Worm (Caenorhabditis elegans) whole organism, L4 larva: ENCODE measurements around the gene C18A11.3.

ENCODE experiments used
- R02D3.7 ChIP-seq: fragments of 150-350 bp; sonication (generic microtip); optimal IDR thresholded peaks from 3 replicates; lab custom pipeline; 2014; ENCODE audit warnings: missing biosample characterization, missing genetic modification characterization
- T26A8.4 ChIP-seq: fragments of 200-800 bp; sonication (Bioruptor generic); IDR thresholded peaks from 2 replicates; pipeline ENCODE4 v1.3.6; 2022; ENCODE audit warnings: missing genetic modification characterization, missing compliant biosample characterization
- ama-1 ChIP-seq: fragments of 150-350 bp; optimal IDR thresholded peaks from 2 replicates; lab custom pipeline; 2014; ENCODE audit warnings: inconsistent platforms, mixed read lengths
- arid-1 ChIP-seq: fragments of 200-800 bp; sonication (Bioruptor generic); conservative IDR thresholded peaks from 2 replicates; pipeline ENCODE4 v1.3.6; 2022; ENCODE audit warnings: missing genetic modification reagents, missing genetic modification characterization, missing compliant biosample characterization
- attf-4 ChIP-seq: sonication (generic microtip); optimal IDR thresholded peaks from 3 replicates; lab custom pipeline; 2017; ENCODE audit warnings: missing biosample characterization, missing genetic modification characterization
- ceh-20 ChIP-seq: fragments of 200-800 bp; sonication (Bioruptor generic); IDR thresholded peaks from 2 replicates; pipeline ENCODE4 v1.3.6; 2022; ENCODE audit warnings: missing genetic modification reagents, missing genetic modification characterization, missing compliant biosample characterization
- ceh-44 ChIP-seq: fragments of 200-800 bp; sonication (Bioruptor generic); IDR thresholded peaks from 2 replicates; pipeline ENCODE4 v1.3.6; 2022; ENCODE audit warnings: missing genetic modification reagents, missing genetic modification characterization, missing compliant biosample characterization
- ctbp-1 ChIP-seq: fragments of 200-800 bp; sonication (Bioruptor generic); IDR thresholded peaks from 2 replicates; pipeline ENCODE4 v1.3.6; 2022; ENCODE audit warnings: missing genetic modification reagents, missing genetic modification characterization, missing compliant biosample characterization
- daf-16 ChIP-seq, 3 experiments: sonication (generic microtip); optimal IDR thresholded peaks; 2 replicates each; lab custom pipeline; 2016 to 2017; ENCODE audit warnings: missing genetic modification characterization in 3 of 3, missing genetic modification reagents in 3 of 3, mild to moderate bottlenecking in 2 of 3, missing compliant biosample characterization in 2 of 3, missing biosample characterization in 1 of 3, moderate library complexity in 1 of 3
- dmd-6 ChIP-seq: fragments of 200-800 bp; sonication (Bioruptor generic); IDR thresholded peaks from 2 replicates; pipeline ENCODE4 v1.3.6; 2022; ENCODE audit warnings: missing genetic modification reagents, missing genetic modification characterization, missing compliant biosample characterization
- dmd-8 ChIP-seq: fragments of 200-800 bp; sonication (Bioruptor generic); IDR thresholded peaks from 2 replicates; pipeline ENCODE4 v1.3.6; 2022; ENCODE audit warnings: missing genetic modification characterization, missing compliant biosample characterization
- dpl-1 ChIP-seq: fragments of 150-350 bp; optimal IDR thresholded peaks from 2 replicates; lab custom pipeline; 2014; ENCODE audit warnings: missing biosample characterization, missing genetic modification reagents, missing genetic modification characterization
- duxl-1 ChIP-seq: sonication (generic microtip); optimal IDR thresholded peaks from 2 replicates; lab custom pipeline; 2016; ENCODE audit warnings: mild to moderate bottlenecking, missing genetic modification characterization, moderate library complexity, missing compliant biosample characterization; ENCODE audit not compliant: poor library complexity
- dve-1 ChIP-seq: sonication (generic microtip); optimal IDR thresholded peaks from 2 replicates; lab custom pipeline; 2017; ENCODE audit warnings: antibody characterized with exemption, mild to moderate bottlenecking, missing genetic modification characterization, missing compliant biosample characterization; ENCODE audit not compliant: insufficient read depth
- gei-8 ChIP-seq: fragments of 200-800 bp; sonication (Bioruptor generic); optimal IDR thresholded peaks from 2 replicates; lab custom pipeline; 2018; ENCODE audit warnings: mild to moderate bottlenecking, missing genetic modification characterization, missing compliant biosample characterization
- hif-1 ChIP-seq, 2 experiments: sonication (generic microtip); optimal IDR thresholded peaks; 2 replicates each; lab custom pipeline; 2016 to 2017; ENCODE audit warnings: missing compliant biosample characterization in 2 of 2, missing genetic modification characterization in 2 of 2, missing genetic modification reagents in 2 of 2, missing genotype in 2 of 2, mild to moderate bottlenecking in 1 of 2
- hlh-11 ChIP-seq: fragments of 200-800 bp; sonication (Bioruptor generic); optimal IDR thresholded peaks from 2 replicates; lab custom pipeline; 2018; ENCODE audit warnings: mild to moderate bottlenecking, missing genetic modification characterization, missing compliant biosample characterization
- hmg-1.1 ChIP-seq: fragments of 200-800 bp; sonication (Bioruptor generic); IDR thresholded peaks from 2 replicates; pipeline ENCODE4 v1.3.6; 2022; ENCODE audit warnings: missing genetic modification reagents, missing genetic modification characterization, missing compliant biosample characterization
- lim-7 ChIP-seq: fragments of 200-800 bp; sonication (Bioruptor generic); IDR thresholded peaks from 2 replicates; pipeline ENCODE4 v1.3.6; 2022; ENCODE audit warnings: missing genetic modification characterization, missing compliant biosample characterization
- lin-1 ChIP-seq: fragments of 200-800 bp; sonication (Bioruptor generic); IDR thresholded peaks from 2 replicates; pipeline ENCODE4 v1.3.6; 2022; ENCODE audit warnings: missing genetic modification reagents, missing genetic modification characterization, missing compliant biosample characterization
- lin-13 ChIP-seq: fragments of 150-350 bp; optimal IDR thresholded peaks from 2 replicates; lab custom pipeline; 2014; ENCODE audit warnings: missing biosample characterization, missing genetic modification reagents, missing genetic modification characterization
- lin-29 ChIP-seq: fragments of 200-800 bp; sonication (Bioruptor generic); IDR thresholded peaks from 2 replicates; pipeline ENCODE4 v1.3.6; 2022; ENCODE audit warnings: missing genetic modification reagents, missing genetic modification characterization, missing compliant biosample characterization
- lsy-2 ChIP-seq, 2 experiments: fragments of 150-350 bp in 1 of 2; sonication (generic microtip) in 1 of 2; optimal IDR thresholded peaks; 2 replicates each; lab custom pipeline; 2014 to 2017; ENCODE audit warnings: missing biosample characterization in 2 of 2, missing genetic modification characterization in 2 of 2
- madf-5 ChIP-seq, 2 experiments: fragments of 200-800 bp; sonication (Bioruptor generic); IDR thresholded peaks; 2 replicates each; pipeline ENCODE4 v1.3.6; 2022; ENCODE audit warnings: missing compliant biosample characterization in 2 of 2, missing genetic modification characterization in 2 of 2
- mep-1 ChIP-seq: fragments of 150-350 bp; sonication (generic microtip); optimal IDR thresholded peaks from 3 replicates; lab custom pipeline; 2014; ENCODE audit warnings: missing biosample characterization, missing genetic modification characterization
- mes-2 ChIP-seq: sonication (generic microtip); optimal IDR thresholded peaks from 2 replicates; lab custom pipeline; 2016; ENCODE audit warnings: missing genotype, mild to moderate bottlenecking, missing genetic modification characterization, missing compliant biosample characterization; ENCODE audit not compliant: poor library complexity, severe bottlenecking
- mxl-3 ChIP-seq: fragments of 200-800 bp; sonication (Bioruptor generic); optimal IDR thresholded peaks from 2 replicates; lab custom pipeline; 2018; ENCODE audit warnings: mild to moderate bottlenecking, missing genetic modification characterization, missing compliant biosample characterization
- nhr-10 ChIP-seq: fragments of 150-350 bp; optimal IDR thresholded peaks from 2 replicates; lab custom pipeline; 2014; ENCODE audit warnings: missing biosample characterization, missing genetic modification characterization
- nhr-102 ChIP-seq: sonication (generic microtip); optimal IDR thresholded peaks from 2 replicates; lab custom pipeline; 2016; ENCODE audit warnings: mild to moderate bottlenecking, missing genetic modification characterization, moderate library complexity, missing compliant biosample characterization
- nhr-11 ChIP-seq: fragments of 150-350 bp; optimal IDR thresholded peaks from 2 replicates; lab custom pipeline; 2014; ENCODE audit warnings: missing biosample characterization, missing genetic modification characterization
- nhr-28 ChIP-seq: fragments of 150-350 bp; optimal IDR thresholded peaks from 2 replicates; lab custom pipeline; 2014; ENCODE audit warnings: missing biosample characterization, missing genetic modification characterization
- nhr-48 ChIP-seq: sonication (generic microtip); optimal IDR thresholded peaks from 2 replicates; lab custom pipeline; 2016; ENCODE audit warnings: mild to moderate bottlenecking, missing genetic modification characterization, missing compliant biosample characterization
- nhr-76 ChIP-seq: fragments of 150-350 bp; optimal IDR thresholded peaks from 2 replicates; lab custom pipeline; 2014; ENCODE audit warnings: missing biosample characterization, missing genetic modification characterization
- pha-4 ChIP-seq, 2 experiments: fragments of 150-350 bp in 1 of 2; fragments of 200-800 bp in 1 of 2; sonication (Bioruptor generic) in 1 of 2; IDR thresholded peaks in 1 of 2; optimal IDR thresholded peaks in 1 of 2; 2 replicates each; pipeline versions ENCODE4 v1.3.6 to Lab custom; 2014 to 2022; ENCODE audit warnings: missing genetic modification characterization in 2 of 2, missing genetic modification reagents in 2 of 2, missing biosample characterization in 1 of 2, missing compliant biosample characterization in 1 of 2
- rbr-2 ChIP-seq: sonication (generic microtip); optimal IDR thresholded peaks from 2 replicates; lab custom pipeline; 2016; ENCODE audit warnings: missing genotype, missing genetic modification characterization, missing compliant biosample characterization
- saeg-2 ChIP-seq: fragments of 200-800 bp; sonication (Bioruptor generic); IDR thresholded peaks from 2 replicates; pipeline ENCODE4 v1.3.6; 2022; ENCODE audit warnings: missing genetic modification reagents, missing genetic modification characterization, missing compliant biosample characterization
- snpc-1.2 ChIP-seq: fragments of 200-800 bp; sonication (Bioruptor generic); IDR thresholded peaks from 2 replicates; pipeline ENCODE4 v1.3.6; 2022; ENCODE audit warnings: missing genetic modification reagents, missing genetic modification characterization, missing compliant biosample characterization
- unc-62 ChIP-seq, 3 experiments: fragments of 150-350 bp in 1 of 3; sonication (generic microtip); optimal IDR thresholded peaks in 2 of 3; peaks in 1 of 3; 1 replicate in 1 of 3; 2 replicates in 2 of 3; lab custom pipeline; 2014 to 2017; ENCODE audit warnings: missing biosample characterization in 3 of 3, missing genetic modification characterization in 3 of 3, missing genetic modification reagents in 3 of 3, missing genotype in 1 of 3
- vab-7 ChIP-seq: fragments of 200-800 bp; sonication (Bioruptor generic); IDR thresholded peaks from 2 replicates; pipeline ENCODE4 v1.3.6; 2022; ENCODE audit warnings: missing genetic modification reagents, missing genetic modification characterization, missing compliant biosample characterization

The C18A11.3 gene

DNA sequence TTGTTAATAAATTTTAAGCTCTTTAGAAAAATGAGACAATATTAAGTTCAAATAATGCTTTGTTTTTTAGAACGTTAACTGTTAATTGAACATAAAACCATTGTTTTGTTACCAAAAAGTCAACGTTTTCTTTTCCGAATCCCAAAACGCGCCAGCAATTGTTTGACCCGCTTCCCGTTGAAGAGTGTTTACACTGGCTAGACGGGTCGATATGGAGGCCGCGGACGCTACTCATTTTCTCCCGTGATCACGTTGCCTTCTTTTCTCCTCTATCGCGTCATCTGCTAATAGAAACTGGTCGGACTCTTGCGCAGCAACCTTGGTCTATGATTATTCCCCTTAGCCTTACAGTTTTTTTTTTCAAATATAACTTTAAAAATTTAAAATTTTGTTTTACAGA is 31.8 kb upstream of the C18A11.3 start, which contains the start of gene C34D10.1 (continued):
- TF ChIP-seq ctbp-1 (GFP tag; lab: Robert Waterston, UW), result peak; percentile 57
- peak; percentile 5 for TF ChIP-seq lin-13 (GFP tag; lab: Kevin White, UChicago)
- no peak for TF ChIP-seq dmd-8 (GFP tag; lab: Robert Waterston, UW)
- TF ChIP-seq attf-4 (tag; lab: Kevin White, UChicago), result no peak
- TF ChIP-seq mxl-3 (GFP tag; lab: Kevin White, UChicago), result peak; percentile 88
- no peak for TF ChIP-seq lim-7 (GFP tag; lab: Robert Waterston, UW)
- TF ChIP-seq dve-1, result peak; percentile 64
- peak; percentile 26 for TF ChIP-seq nhr-48
- TF ChIP-seq gei-8 (GFP tag; lab: Kevin White, UChicago), result no peak
- TF ChIP-seq hlh-11 (tag; lab: Kevin White, UChicago), result peak; percentile 88
- TF ChIP-seq vab-7, result peak; percentile 45; the same call in 1 of the 2 replicates
- no peak for TF ChIP-seq daf-16 (GFP tag; optimal IDR thresholded peaks at IDR 0.05; lab: Kevin White, UChicago)
- peak; percentile 56 for TF ChIP-seq daf-16 (tag; optimal IDR thresholded peaks at IDR 0.05; lab: Kevin White, UChicago)
- TF ChIP-seq pha-4 (GFP tag; IDR thresholded peaks at IDR 0.05; lab: Robert Waterston, UW), result 0 out of 2 replicates have a peak, but pooled peaks have one; percentile 19
- peak; percentile 25 for TF ChIP-seq pha-4 (tag; optimal IDR thresholded peaks at IDR 0.05; lab: Kevin White, UChicago)
- TF ChIP-seq ama-1 (lab: Kevin White, UChicago), result no peak
- peak; percentile 20 for TF ChIP-seq nhr-10
- peak; percentile 17; the same call in 1 of the 2 replicates for TF ChIP-seq lin-1 (GFP tag; lab: Robert Waterston, UW)
- peak; percentile 69 for TF ChIP-seq nhr-28 (tag; lab: Kevin White, UChicago)
- peak; percentile 78 for TF ChIP-seq hmg-1.1
- peak in 1 of 2 experiments; percentile 32 for TF ChIP-seq unc-62 (GFP tag; optimal IDR thresholded peaks at IDR 0.05 in 1 of 2; lab: Kevin White, UChicago)
- no peak for TF ChIP-seq unc-62 (tag; optimal IDR thresholded peaks at IDR 0.05; lab: Kevin White, UChicago)
- TF ChIP-seq duxl-1 (tag; lab: Kevin White, UChicago), result no peak
- TF ChIP-seq nhr-76, result no peak
- no peak for TF ChIP-seq saeg-2 (GFP tag; lab: Robert Waterston, UW)
- TF ChIP-seq ceh-44 (GFP tag; lab: Robert Waterston, UW), result 0 out of 2 replicates have a peak, but pooled peaks have one; percentile 42
- peak; percentile 52 for TF ChIP-seq dmd-6 (GFP tag; lab: Robert Waterston, UW)
- TF ChIP-seq hif-1 (tag; optimal IDR thresholded peaks at IDR 0.05; lab: Kevin White, UChicago), result peak in 1 of 2 experiments; percentile 46
- peak; percentile 80 for TF ChIP-seq ceh-20 (GFP tag; lab: Robert Waterston, UW)
- TF ChIP-seq arid-1 (GFP tag; lab: Robert Waterston, UW), result no peak; the same call in 1 of the 2 replicates
- TF ChIP-seq mes-2, result peak; percentile 65
- peak; percentile 37 for TF ChIP-seq dpl-1 (GFP tag; lab: Kevin White, UChicago)
- peak; percentile 26 for TF ChIP-seq nhr-102 (tag; lab: Kevin White, UChicago)
- 0 out of 2 replicates have a peak, but pooled peaks have one; percentile 42 for TF ChIP-seq T26A8.4
- 0 out of 2 replicates have a peak, but pooled peaks have one; percentile 18 for TF ChIP-seq lin-29 (GFP tag; lab: Robert Waterston, UW)
- peak; percentile 65 for TF ChIP-seq nhr-11 (tag; lab: Kevin White, UChicago)
- TF ChIP-seq lsy-2 (tag; optimal IDR thresholded peaks at IDR 0.05; lab: Kevin White, UChicago), result peak in 1 of 2 experiments; percentile 73
- TF ChIP-seq madf-5 (GFP tag; IDR thresholded peaks at IDR 0.05; lab: Robert Waterston, UW), result no peak
- TF ChIP-seq snpc-1.2 (GFP tag; lab: Robert Waterston, UW), result no peak
- peak; percentile 85 for TF ChIP-seq mep-1 (tag; lab: Kevin White, UChicago)
- TF ChIP-seq rbr-2 (tag; lab: Kevin White, UChicago), result peak; percentile 69
- no peak for TF ChIP-seq R02D3.7 (tag; lab: Kevin White, UChicago)
